Fruit fly (Drosophila melanogaster) Kc167 (cell line): Measurements from ENCODE around the gene Usp5.

Experiments used
- Sin3A ChIP-seq: fragments of >200 bp; optimal IDR thresholded peaks from 2 replicates; lab custom pipeline; 2018; ENCODE audit warnings: missing external identifiers
- psq ChIP-seq: fragments of >200 bp; optimal IDR thresholded peaks from 2 replicates; lab custom pipeline; 2017; ENCODE audit warnings: missing external identifiers
- ttk ChIP-seq: sonication (Bioruptor generic); optimal IDR thresholded peaks from 2 replicates; lab custom pipeline; 2017; ENCODE audit warnings: missing external identifiers

dm6 chr3L:3096726-3097597 is 51.2 kb downstream of the Usp5 start:
- TF ChIP-seq Sin3A (lab: Kevin White, UChicago) (no peak), psq (no peak), ttk (no peak)
